Fruit fly (Drosophila melanogaster) whole organism, embryonic: ENCODE measurements around the gene CG7497.
A peak's percentile ranks its signal among the peaks of the same experiment; 100 is the strongest.

Experiments used
- Abd-B ChIP-seq: fragments of 200-800 bp; sonication (Bioruptor generic); optimal IDR thresholded peaks from 2 replicates; lab custom pipeline; 2018; ENCODE audit warnings: missing biosample characterization, mild to moderate bottlenecking, missing genetic modification characterization, moderate library complexity
- B-H2 ChIP-seq: fragments of 200-800 bp; sonication (Bioruptor generic); optimal IDR thresholded peaks from 2 replicates; lab custom pipeline; 2018; ENCODE audit warnings: missing biosample characterization, mild to moderate bottlenecking, missing genetic modification characterization
- Bdp1 ChIP-seq: fragments of 200-800 bp; sonication (Bioruptor generic); optimal IDR thresholded peaks from 3 replicates; lab custom pipeline; 2016; ENCODE audit warnings: missing biosample characterization, missing genetic modification characterization
- CG11696 ChIP-seq: fragments of 200-800 bp; sonication (Bioruptor generic); IDR thresholded peaks from 2 replicates; pipeline ENCODE4 v1.3.6; 2022; ENCODE audit warnings: missing biosample characterization, missing genetic modification characterization
- CG18599 ChIP-seq: fragments of 200-800 bp; sonication (Bioruptor generic); optimal IDR thresholded peaks from 3 replicates; lab custom pipeline; 2017; ENCODE audit warnings: missing biosample characterization, missing genetic modification characterization, mild to moderate bottlenecking, moderate library complexity, missing genetic modification reagents
- CG2202 ChIP-seq: fragments of 200-800 bp; sonication (Bioruptor generic); optimal IDR thresholded peaks from 2 replicates; lab custom pipeline; 2018; ENCODE audit warnings: missing biosample characterization, mild to moderate bottlenecking, missing genetic modification characterization
- CG3163 ChIP-seq: fragments of 200-800 bp; sonication (Bioruptor generic); optimal IDR thresholded peaks from 3 replicates; lab custom pipeline; 2016; ENCODE audit warnings: missing biosample characterization, missing genetic modification characterization
- CG34376 ChIP-seq: fragments of 200-800 bp; sonication (Bioruptor generic); optimal IDR thresholded peaks from 2 replicates; lab custom pipeline; 2018; ENCODE audit warnings: missing biosample characterization, mild to moderate bottlenecking, missing genetic modification characterization
- CG4617 ChIP-seq: fragments of 200-800 bp; sonication (Bioruptor generic); optimal IDR thresholded peaks from 3 replicates; lab custom pipeline; 2016; ENCODE audit warnings: missing biosample characterization, missing genetic modification characterization, borderline replicate concordance
- CG4730 ChIP-seq: fragments of 200-800 bp; sonication (Bioruptor generic); IDR thresholded peaks from 2 replicates; pipeline ENCODE4 v1.3.6; 2022; ENCODE audit warnings: missing biosample characterization, missing genetic modification characterization
- CG6254 ChIP-seq: fragments of 200-800 bp; sonication (Bioruptor generic); optimal IDR thresholded peaks from 3 replicates; lab custom pipeline; 2017; ENCODE audit warnings: mild to moderate bottlenecking, missing biosample characterization, missing genetic modification reagents, missing genetic modification characterization
- CG6813 ChIP-seq: fragments of 200-800 bp; sonication (Bioruptor generic); optimal IDR thresholded peaks from 2 replicates; lab custom pipeline; 2017; ENCODE audit warnings: missing biosample characterization, missing genetic modification characterization, mild to moderate bottlenecking, moderate library complexity, missing genetic modification reagents
- CG7357 ChIP-seq: fragments of 200-800 bp; sonication (Bioruptor generic); IDR thresholded peaks from 3 replicates; pipeline ENCODE4 v1.3.6; 2022; ENCODE audit warnings: missing biosample characterization, missing genetic modification characterization
- CG9797 ChIP-seq: fragments of 200-800 bp; sonication (Bioruptor generic); optimal IDR thresholded peaks from 3 replicates; lab custom pipeline; 2018; ENCODE audit warnings: missing biosample characterization, mild to moderate bottlenecking, missing genetic modification characterization
- CTCF ChIP-seq: fragments of 200-800 bp; sonication (Bioruptor generic); optimal IDR thresholded peaks from 2 replicates; lab custom pipeline; 2017; ENCODE audit warnings: missing biosample characterization, mild to moderate bottlenecking, missing genetic modification characterization, moderate library complexity
- HLH3B ChIP-seq: fragments of 200-800 bp; sonication (Bioruptor generic); IDR thresholded peaks from 2 replicates; pipeline ENCODE4 v1.3.6; 2022; ENCODE audit warnings: missing biosample characterization, missing genetic modification characterization
- Hr78 ChIP-seq, 2 experiments: fragments of 200-800 bp in 1 of 2; fragments of >200 bp in 1 of 2; sonication (Bioruptor generic) in 1 of 2; optimal IDR thresholded peaks; 2 replicates each; lab custom pipeline; 2017 to 2019; ENCODE audit warnings: missing biosample characterization in 2 of 2, missing genetic modification characterization in 2 of 2, mild to moderate bottlenecking in 1 of 2, moderate library complexity in 1 of 2
- Lhr ChIP-seq: fragments of 200-800 bp; sonication (Bioruptor generic); optimal IDR thresholded peaks from 3 replicates; lab custom pipeline; 2017; ENCODE audit warnings: mild to moderate bottlenecking, missing biosample characterization, missing genetic modification reagents, missing genetic modification characterization
- Scr ChIP-seq: fragments of 200-800 bp; sonication (Bioruptor generic); IDR thresholded peaks from 2 replicates; pipeline ENCODE4 v1.3.6; 2022; ENCODE audit warnings: missing biosample characterization, missing genetic modification characterization; ENCODE audit not compliant: partially characterized antibody
- YL-1 ChIP-seq: fragments of 200-800 bp; sonication (Bioruptor generic); optimal IDR thresholded peaks from 3 replicates; lab custom pipeline; 2017; ENCODE audit warnings: missing biosample characterization, mild to moderate bottlenecking, missing genetic modification characterization
- amos ChIP-seq: fragments of 200-800 bp; sonication (Bioruptor generic); IDR thresholded peaks from 2 replicates; pipeline ENCODE4 v1.3.6; 2022; ENCODE audit warnings: missing biosample characterization, missing genetic modification characterization; ENCODE audit not compliant: partially characterized antibody
- ase ChIP-seq: fragments of 200-800 bp; sonication (Bioruptor generic); IDR thresholded peaks from 3 replicates; pipeline ENCODE4 v1.3.6; 2022; ENCODE audit warnings: missing biosample characterization, missing genetic modification characterization
- chinmo ChIP-seq: fragments of 200-800 bp; sonication (Bioruptor generic); IDR thresholded peaks from 4 replicates; pipeline ENCODE4 v1.3.6; 2022; ENCODE audit warnings: missing biosample characterization, missing genetic modification characterization; ENCODE audit not compliant: partially characterized antibody
- chn ChIP-seq: fragments of 200-800 bp; sonication (Bioruptor generic); optimal IDR thresholded peaks from 2 replicates; lab custom pipeline; 2016; ENCODE audit warnings: missing biosample characterization, missing genetic modification characterization
- crc ChIP-seq: fragments of 200-800 bp; sonication (Bioruptor generic); optimal IDR thresholded peaks from 2 replicates; lab custom pipeline; 2016; ENCODE audit warnings: missing biosample characterization, missing genetic modification characterization
- cwo ChIP-seq: fragments of 200-800 bp; sonication (Bioruptor generic); optimal IDR thresholded peaks from 3 replicates; lab custom pipeline; 2017; ENCODE audit warnings: missing biosample characterization, missing genetic modification characterization, mild to moderate bottlenecking, moderate library complexity, missing genetic modification reagents
- dan ChIP-seq: fragments of 200-800 bp; sonication (Bioruptor generic); IDR thresholded peaks from 2 replicates; pipeline ENCODE4 v1.3.6; 2022; ENCODE audit warnings: missing biosample characterization, missing genetic modification characterization
- en ChIP-seq: fragments of 200-800 bp; sonication (Bioruptor generic); optimal IDR thresholded peaks from 2 replicates; lab custom pipeline; 2016; ENCODE audit warnings: missing biosample characterization, missing genetic modification characterization
- gro ChIP-seq: fragments of 200-800 bp; sonication (Bioruptor generic); optimal IDR thresholded peaks from 2 replicates; lab custom pipeline; 2016; ENCODE audit warnings: missing biosample characterization, missing genetic modification characterization
- h ChIP-seq: fragments of >200 bp; optimal IDR thresholded peaks from 2 replicates; lab custom pipeline; 2017
- hbn ChIP-seq: fragments of 200-800 bp; sonication (Bioruptor generic); IDR thresholded peaks from 2 replicates; pipeline ENCODE4 v1.3.6; 2022; ENCODE audit warnings: missing biosample characterization, missing genetic modification characterization; ENCODE audit not compliant: partially characterized antibody
- her ChIP-seq: fragments of 200-800 bp; sonication (Bioruptor generic); optimal IDR thresholded peaks from 2 replicates; lab custom pipeline; 2016; ENCODE audit warnings: missing biosample characterization, missing genetic modification characterization
- ind ChIP-seq: fragments of 200-800 bp; sonication (Bioruptor generic); optimal IDR thresholded peaks from 3 replicates; lab custom pipeline; 2016; ENCODE audit warnings: missing biosample characterization, missing genetic modification characterization
- insv ChIP-seq, 2 experiments: fragments of 200-800 bp; sonication (Bioruptor generic); optimal IDR thresholded peaks; 3 replicates each; lab custom pipeline; 2016 to 2018; ENCODE audit warnings: missing biosample characterization in 2 of 2, missing genetic modification characterization in 2 of 2
- lmd ChIP-seq: fragments of 200-800 bp; sonication (Bioruptor generic); IDR thresholded peaks from 2 replicates; pipeline ENCODE4 v1.3.6; 2022; ENCODE audit warnings: missing biosample characterization, missing genetic modification characterization
- pros ChIP-seq: fragments of 200-800 bp; sonication (Bioruptor generic); optimal IDR thresholded peaks from 3 replicates; lab custom pipeline; 2019; ENCODE audit warnings: missing biosample characterization, mild to moderate bottlenecking, missing genetic modification characterization, moderate library complexity
- row ChIP-seq: fragments of 200-800 bp; sonication (Bioruptor generic); IDR thresholded peaks from 3 replicates; pipeline ENCODE4 v1.3.6; 2022; ENCODE audit warnings: missing biosample characterization, missing genetic modification characterization
- run ChIP-seq: fragments of 200-800 bp; sonication (Bioruptor generic); optimal IDR thresholded peaks from 3 replicates; lab custom pipeline; 2018; ENCODE audit warnings: missing biosample characterization, mild to moderate bottlenecking, missing genetic modification characterization
- sc ChIP-seq, 3 experiments: fragments of >200 bp in 2 of 3; fragments of 200-800 bp in 1 of 3; sonication (Bioruptor generic) in 1 of 3; optimal IDR thresholded peaks; 2 replicates in 2 of 3; 3 replicates in 1 of 3; lab custom pipeline; 2017; ENCODE audit warnings: mild to moderate bottlenecking in 1 of 3, missing biosample characterization in 1 of 3, missing genetic modification characterization in 1 of 3, missing genetic modification reagents in 1 of 3
- shn ChIP-seq: fragments of 200-800 bp; sonication (Bioruptor generic); optimal IDR thresholded peaks from 3 replicates; lab custom pipeline; 2016; ENCODE audit warnings: missing biosample characterization, missing genetic modification characterization
- slbo ChIP-seq: fragments of 200-800 bp; sonication (Bioruptor generic); IDR thresholded peaks from 2 replicates; pipeline ENCODE4 v1.3.6; 2022; ENCODE audit warnings: missing biosample characterization, missing genetic modification characterization
- slp2 ChIP-seq: fragments of 200-800 bp; sonication (Bioruptor generic); optimal IDR thresholded peaks from 2 replicates; lab custom pipeline; 2016; ENCODE audit warnings: missing biosample characterization, missing genetic modification characterization
- sna ChIP-seq: fragments of 200-800 bp; sonication (Bioruptor generic); IDR thresholded peaks from 2 replicates; pipeline ENCODE4 v1.3.6; 2022; ENCODE audit warnings: missing biosample characterization, missing genetic modification characterization; ENCODE audit not compliant: partially characterized antibody
- sr ChIP-seq: fragments of 200-800 bp; sonication (Bioruptor generic); IDR thresholded peaks from 3 replicates; pipeline ENCODE4 v1.3.6; 2022; ENCODE audit warnings: missing biosample characterization, missing genetic modification characterization
- tap ChIP-seq: fragments of 200-800 bp; optimal IDR thresholded peaks from 3 replicates; lab custom pipeline; 2019; ENCODE audit warnings: missing biosample characterization, mild to moderate bottlenecking, missing genetic modification characterization, moderate library complexity
- tll ChIP-seq, 2 experiments: fragments of 200-800 bp in 1 of 2; fragments of >200 bp in 1 of 2; sonication (Bioruptor generic) in 1 of 2; optimal IDR thresholded peaks; 2 replicates each; lab custom pipeline; 2017 to 2019; ENCODE audit warnings: missing biosample characterization in 2 of 2, missing genetic modification characterization in 2 of 2, mild to moderate bottlenecking in 1 of 2, moderate library complexity in 1 of 2
- yki ChIP-seq: fragments of >200 bp; optimal IDR thresholded peaks from 3 replicates; lab custom pipeline; 2018

CG7497 gene

dm6 chr3L:17653701-17654667 lies 20.7 kb downstream of the CG7497 start, which contains the start of the genes Krn, Ndfip and CG7484 (continued):
- peak; percentile 44 for TF ChIP-seq CG6254 (GFP tag; lab: Kevin White, UChicago)
- peak; percentile 64 for TF ChIP-seq tap (tag; lab: Kevin White, UChicago)
- TF ChIP-seq insv (GFP tag; optimal IDR thresholded peaks at IDR 0.05; lab: Kevin White, UChicago) = peak in 1 of 2 experiments; percentile 71
- TF ChIP-seq Scr (GFP tag; lab: Robert Waterston, UW) = peak; percentile 98
- TF ChIP-seq CG9797 = peak; percentile 41
- peak; percentile 76 for TF ChIP-seq CG34376
- TF ChIP-seq sr (GFP tag; lab: Robert Waterston, UW) = 0 out of 3 replicates have a peak, but pooled peaks have one; percentile 5
- no peak for TF ChIP-seq dan (GFP tag; lab: Robert Waterston, UW)
- peak; percentile 56 for TF ChIP-seq CG4617 (GFP tag; lab: Kevin White, UChicago)
- TF ChIP-seq shn (GFP tag; lab: Kevin White, UChicago) = peak; percentile 72
- TF ChIP-seq pros = no peak
- peak; percentile 94 for TF ChIP-seq amos
- TF ChIP-seq CG2202 (tag; lab: Kevin White, UChicago) = peak; percentile 48
- TF ChIP-seq B-H2 (GFP tag; lab: Kevin White, UChicago) = peak; percentile 90
- TF ChIP-seq HLH3B (GFP tag; lab: Robert Waterston, UW) = peak; percentile 76
- peak; percentile 51 for TF ChIP-seq Bdp1 (GFP tag; lab: Kevin White, UChicago)
- TF ChIP-seq CG11696 (GFP tag; lab: Robert Waterston, UW) = 0 out of 2 replicates have a peak, but pooled peaks have one; percentile 38
- TF ChIP-seq run = peak; percentile 74
- TF ChIP-seq yki = no peak
- peak; percentile 73 for TF ChIP-seq CG4730
- TF ChIP-seq row = peak; percentile 98
- TF ChIP-seq her (GFP tag; lab: Kevin White, UChicago) = peak; percentile 60
- TF ChIP-seq slp2 = peak; percentile 72
- peak; percentile 8 for TF ChIP-seq CG6813 (GFP tag; lab: Kevin White, UChicago)
- peak; percentile 99 for TF ChIP-seq sna (GFP tag; lab: Robert Waterston, UW)
- TF ChIP-seq en (GFP tag; lab: Kevin White, UChicago) = peak; percentile 29
- peak; percentile 55 for TF ChIP-seq YL-1
- TF ChIP-seq chinmo (GFP tag; lab: Robert Waterston, UW) = peak; percentile 87; the same call in 3 of the 4 replicates
- TF ChIP-seq CG3163 (GFP tag; lab: Kevin White, UChicago) = peak; percentile 60
- TF ChIP-seq gro (GFP tag; lab: Kevin White, UChicago) = peak; percentile 68
- no peak for TF ChIP-seq h
- TF ChIP-seq ase (GFP tag; lab: Robert Waterston, UW) = peak; percentile 74
- TF ChIP-seq Hr78 (GFP tag; optimal IDR thresholded peaks at IDR 0.05; lab: Kevin White, UChicago) = peak in 1 of 2 experiments; percentile 29
- TF ChIP-seq Abd-B (GFP tag; lab: Kevin White, UChicago) = peak; percentile 93
- TF ChIP-seq hbn (GFP tag; lab: Robert Waterston, UW) = peak; percentile 95
- no peak for TF ChIP-seq CTCF
- peak; percentile 64 for TF ChIP-seq cwo (GFP tag; lab: Kevin White, UChicago)
- no peak for TF ChIP-seq sc (optimal IDR thresholded peaks at IDR 0.05; lab: Kevin White, UChicago)
- peak; percentile 55 for TF ChIP-seq sc (GFP tag; optimal IDR thresholded peaks at IDR 0.05; lab: Kevin White, UChicago)
- TF ChIP-seq ind (GFP tag; lab: Kevin White, UChicago) = peak; percentile 90
- TF ChIP-seq Lhr (GFP tag; lab: Kevin White, UChicago) = peak; percentile 66
- peak; percentile 88 for TF ChIP-seq CG18599 (GFP tag; lab: Kevin White, UChicago)
- peak; percentile 70 for TF ChIP-seq chn (GFP tag; lab: Kevin White, UChicago)
- peak; percentile 67; the same call in 2 of the 3 replicates for TF ChIP-seq CG7357
- peak in 1 of 2 experiments; percentile 37 for TF ChIP-seq tll (GFP tag; optimal IDR thresholded peaks at IDR 0.05; lab: Kevin White, UChicago)
- TF ChIP-seq crc (GFP tag; lab: Kevin White, UChicago) = no peak
- TF ChIP-seq slbo (GFP tag; lab: Robert Waterston, UW) = peak; percentile 93
- TF ChIP-seq lmd (GFP tag; lab: Robert Waterston, UW) = peak; percentile 87
